Fruit fly (Drosophila melanogaster) whole organism, pupa: ENCODE measurements around the gene Ac76E.
A peak's percentile ranks its signal among the peaks of the same experiment; 100 is the strongest.

Source experiments
- CG10348 ChIP-seq: fragments of 200-800 bp; sonication (Bioruptor generic); IDR thresholded peaks from 2 replicates; pipeline ENCODE4 v1.3.6; 2022; ENCODE audit warnings: missing biosample characterization, missing genetic modification characterization
- CG12605 ChIP-seq: fragments of 200-800 bp; sonication (Bioruptor generic); IDR thresholded peaks from 2 replicates; pipeline ENCODE4 v1.3.6; 2022; ENCODE audit warnings: missing biosample characterization, missing genetic modification characterization
- CG13204 ChIP-seq: fragments of 200-800 bp; sonication (Bioruptor generic); optimal IDR thresholded peaks from 2 replicates; lab custom pipeline; 2018; ENCODE audit warnings: missing biosample characterization, mild to moderate bottlenecking, missing genetic modification characterization, moderate library complexity
- CG14655 ChIP-seq: fragments of 200-800 bp; sonication (Bioruptor generic); optimal IDR thresholded peaks from 3 replicates; lab custom pipeline; 2017; ENCODE audit warnings: mild to moderate bottlenecking, missing biosample characterization, missing genetic modification reagents, missing genetic modification characterization
- CG15710 ChIP-seq: fragments of 200-800 bp; sonication (Bioruptor generic); optimal IDR thresholded peaks from 2 replicates; lab custom pipeline; 2018; ENCODE audit warnings: missing biosample characterization, mild to moderate bottlenecking, missing genetic modification characterization, moderate library complexity
- CG17806 ChIP-seq: fragments of 200-800 bp; sonication (Bioruptor generic); optimal IDR thresholded peaks from 2 replicates; lab custom pipeline; 2018; ENCODE audit warnings: missing biosample characterization, mild to moderate bottlenecking, missing genetic modification characterization, moderate library complexity
- CG32121 ChIP-seq: fragments of 200-800 bp; sonication (Bioruptor generic); IDR thresholded peaks from 2 replicates; pipeline ENCODE4 v1.3.6; 2022; ENCODE audit warnings: missing biosample characterization, missing genetic modification characterization
- CG34367 ChIP-seq: fragments of 200-800 bp; sonication (Bioruptor generic); optimal IDR thresholded peaks from 2 replicates; lab custom pipeline; 2018; ENCODE audit warnings: missing biosample characterization, mild to moderate bottlenecking, missing genetic modification characterization
- CG4496 ChIP-seq: fragments of 200-800 bp; sonication (Bioruptor generic); IDR thresholded peaks from 3 replicates; pipeline ENCODE4 v1.3.6; 2022; ENCODE audit warnings: missing biosample characterization, missing genetic modification characterization
- CG8159 ChIP-seq: fragments of 200-800 bp; sonication (Bioruptor generic); optimal IDR thresholded peaks from 3 replicates; lab custom pipeline; 2018; ENCODE audit warnings: missing biosample characterization, mild to moderate bottlenecking, missing genetic modification characterization, moderate library complexity
- CG8301 ChIP-seq: fragments of 200-800 bp; sonication (Bioruptor generic); optimal IDR thresholded peaks from 2 replicates; lab custom pipeline; 2018; ENCODE audit warnings: missing biosample characterization, mild to moderate bottlenecking, missing genetic modification characterization
- CG9948 ChIP-seq: fragments of 200-800 bp; sonication (Bioruptor generic); optimal IDR thresholded peaks from 2 replicates; lab custom pipeline; 2018; ENCODE audit warnings: missing biosample characterization, mild to moderate bottlenecking, missing genetic modification characterization, moderate library complexity
- D1 ChIP-seq: fragments of 200-800 bp; sonication (Bioruptor generic); optimal IDR thresholded peaks from 2 replicates; lab custom pipeline; 2018; ENCODE audit warnings: missing biosample characterization, mild to moderate bottlenecking, missing genetic modification characterization, moderate library complexity
- EcR ChIP-seq: fragments of 200-800 bp; sonication (Bioruptor generic); optimal IDR thresholded peaks from 3 replicates; lab custom pipeline; 2019; ENCODE audit warnings: missing biosample characterization, missing genetic modification characterization, mild to moderate bottlenecking, moderate library complexity, missing genetic modification reagents
- Ets98B ChIP-seq: fragments of 200-800 bp; sonication (Bioruptor generic); IDR thresholded peaks from 2 replicates; pipeline ENCODE4 v1.3.6; 2022; ENCODE audit warnings: missing biosample characterization, missing genetic modification characterization
- Pif1A ChIP-seq: fragments of 200-800 bp; sonication (Bioruptor generic); optimal IDR thresholded peaks from 3 replicates; lab custom pipeline; 2016; ENCODE audit warnings: missing biosample characterization, missing genetic modification characterization
- Pif1B ChIP-seq: fragments of 200-800 bp; sonication (Bioruptor generic); optimal IDR thresholded peaks from 3 replicates; lab custom pipeline; 2016; ENCODE audit warnings: missing biosample characterization, missing genetic modification characterization
- Snoo ChIP-seq: fragments of 200-800 bp; sonication (Bioruptor generic); optimal IDR thresholded peaks from 3 replicates; lab custom pipeline; 2017; ENCODE audit warnings: missing biosample characterization, mild to moderate bottlenecking, missing genetic modification characterization, inconsistent platforms
- fd96Ca ChIP-seq: fragments of 200-800 bp; sonication (Bioruptor generic); IDR thresholded peaks from 3 replicates; pipeline ENCODE4 v1.3.6; 2022; ENCODE audit warnings: missing biosample characterization, missing genetic modification characterization
- gl ChIP-seq: fragments of 200-800 bp; sonication (Bioruptor generic); optimal IDR thresholded peaks from 2 replicates; lab custom pipeline; 2018; ENCODE audit warnings: missing biosample characterization, mild to moderate bottlenecking, missing genetic modification characterization
- rn ChIP-seq: fragments of 200-800 bp; sonication (Bioruptor generic); IDR thresholded peaks from 2 replicates; pipeline ENCODE4 v1.3.6; 2022; ENCODE audit warnings: missing biosample characterization, missing genetic modification characterization

Ac76E gene

DNA sequence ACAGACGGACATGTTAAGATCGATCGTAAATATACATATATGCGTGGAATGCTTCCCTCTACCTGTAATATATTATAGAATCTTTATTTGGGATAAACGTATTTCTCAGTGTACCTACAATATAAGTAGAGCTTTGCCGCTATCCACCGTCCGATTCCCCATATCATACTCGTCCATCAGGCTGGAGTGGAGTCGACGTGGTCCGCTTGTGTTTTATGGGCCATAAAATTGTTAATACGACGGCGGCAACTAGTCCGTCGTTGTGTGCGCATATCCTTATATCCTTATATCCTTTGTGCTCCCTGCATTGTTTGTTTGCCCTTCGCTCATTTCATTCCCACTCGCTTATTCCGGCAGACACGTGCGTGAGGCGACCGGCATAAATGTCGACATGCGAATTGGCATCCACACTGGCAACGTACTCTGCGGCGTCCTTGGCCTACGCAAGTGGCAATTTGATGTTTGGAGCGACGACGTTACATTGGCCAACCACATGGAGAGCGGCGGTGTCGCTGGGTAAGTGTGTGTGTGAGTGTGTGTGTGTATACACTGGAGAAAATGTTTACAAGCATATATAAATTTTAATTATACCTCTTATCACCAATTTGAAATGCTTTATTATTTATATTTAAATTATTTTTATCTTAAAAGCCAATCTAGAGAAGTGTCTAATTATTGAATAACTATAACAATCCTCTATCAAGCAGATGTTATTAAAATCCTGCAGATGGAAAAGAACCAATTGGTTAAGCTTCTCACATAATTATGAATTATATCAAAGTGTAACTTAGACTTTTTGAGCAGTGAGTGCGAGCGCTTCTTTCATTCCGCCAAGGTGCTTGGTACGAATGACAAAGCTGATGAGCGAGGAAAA is 29.9 kb downstream of the Ac76E start:
- TF ChIP-seq CG14655 (GFP tag; lab: Kevin White, UChicago) (peak; percentile 15), rn (no peak)
- TF ChIP-seq, all 21 proteins: peak for 1

dm6 chr3L:19978088-19978487 is 39.0 kb downstream of the Ac76E start:
- TF ChIP-seq gl (no peak), CG9948 (tag; lab: Kevin White, UChicago) (no peak), CG14655 (GFP tag; lab: Kevin White, UChicago) (no peak)
- TF ChIP-seq, all 21 proteins: peak for 0

DNA sequence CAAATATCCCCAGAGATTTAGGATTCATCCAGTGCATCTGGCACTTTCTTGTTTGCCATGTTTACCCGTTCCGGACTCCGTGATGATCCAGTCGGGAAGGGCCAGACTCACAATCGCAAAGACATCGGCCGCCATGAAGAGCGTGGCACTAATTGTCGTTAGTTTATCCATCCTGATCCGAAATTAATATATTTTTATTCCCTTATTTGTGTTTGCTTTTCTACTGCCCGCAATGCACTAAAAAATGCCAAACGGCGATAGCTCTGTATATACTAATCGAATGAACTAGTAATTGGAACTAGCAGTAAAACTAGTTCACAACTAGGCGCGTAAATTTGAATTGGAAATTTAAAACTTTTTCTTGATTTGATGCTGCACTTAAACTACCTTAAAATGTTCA is 40.5 kb downstream of the Ac76E start, which contains the start of gene CG14182:
TSS of gene CG14182 (minus strand) at position 221 of the 400 bp plus-strand sequence.
- TF ChIP-seq fd96Ca (GFP tag; lab: Robert Waterston, UW) (no peak), CG32121 (GFP tag; lab: Robert Waterston, UW) (no peak), CG8301 (no peak), CG4496 (GFP tag; lab: Robert Waterston, UW) (no peak), CG12605 (GFP tag; lab: Robert Waterston, UW) (no peak), CG13204 (GFP tag; lab: Kevin White, UChicago) (no peak)

DNA sequence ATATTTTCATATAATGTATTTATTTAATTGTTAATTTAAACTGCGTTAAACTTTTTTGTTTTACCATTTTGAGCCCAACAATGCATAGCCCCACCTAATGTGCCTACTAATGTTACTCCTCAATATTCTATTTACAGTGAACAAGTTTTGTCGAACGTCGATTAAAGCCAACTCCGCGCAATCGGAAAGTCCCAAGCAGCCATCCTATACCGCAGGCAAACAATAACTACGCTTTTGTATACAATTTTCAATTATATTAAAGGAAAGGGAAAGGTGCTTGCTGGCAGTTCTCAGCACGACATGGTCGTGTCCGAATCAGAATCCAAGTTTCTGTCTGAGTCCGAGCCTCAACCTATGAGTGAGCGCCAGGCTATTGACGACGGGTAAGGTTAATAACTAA is 42.3 kb downstream of the Ac76E start, which contains the start of gene CG17732:
TSS of gene CG17732 (plus strand) at position 301 of the 400 bp plus-strand sequence.
- no peak for TF ChIP-seq EcR (GFP tag; lab: Kevin White, UChicago)
- TF ChIP-seq CG13204 (GFP tag; lab: Kevin White, UChicago): no peak
- no peak for TF ChIP-seq CG9948 (tag; lab: Kevin White, UChicago)
- TF ChIP-seq gl: no peak
- no peak for TF ChIP-seq D1 (tag; lab: Kevin White, UChicago)
- no peak for TF ChIP-seq rn
- no peak for TF ChIP-seq CG8159 (tag; lab: Kevin White, UChicago)
- TF ChIP-seq Pif1B: no peak
- no peak for TF ChIP-seq CG17806
- TF ChIP-seq Snoo (tag; lab: Kevin White, UChicago): no peak
- TF ChIP-seq CG32121 (GFP tag; lab: Robert Waterston, UW): no peak
- TF ChIP-seq CG14655 (GFP tag; lab: Kevin White, UChicago): no peak
- TF ChIP-seq Ets98B: no peak
- TF ChIP-seq CG10348 (GFP tag; lab: Robert Waterston, UW): no peak
- no peak for TF ChIP-seq CG8301
- TF ChIP-seq fd96Ca (GFP tag; lab: Robert Waterston, UW): no peak
- no peak for TF ChIP-seq CG34367 (tag; lab: Kevin White, UChicago)
- no peak for TF ChIP-seq Pif1A (GFP tag; lab: Kevin White, UChicago)
- TF ChIP-seq CG12605 (GFP tag; lab: Robert Waterston, UW): no peak
- no peak for TF ChIP-seq CG4496 (GFP tag; lab: Robert Waterston, UW)

dm6 chr3L:19985768-19986167 is 46.7 kb downstream of the Ac76E start, which contains the start of the genes hale and schuy:
Gene hale, minus strand, starts transcription at chr3L:19985868.
Gene schuy, plus strand, starts transcription at chr3L:19986093.
- TF ChIP-seq CG8159 (tag; lab: Kevin White, UChicago) (no peak), CG9948 (tag; lab: Kevin White, UChicago) (no peak), CG15710 (tag; lab: Kevin White, UChicago) (no peak), CG14655 (GFP tag; lab: Kevin White, UChicago) (no peak), CG34367 (tag; lab: Kevin White, UChicago) (no peak), Pif1B (no peak), gl (no peak), Snoo (tag; lab: Kevin White, UChicago) (no peak), CG13204 (GFP tag; lab: Kevin White, UChicago) (no peak), Ets98B (no peak), D1 (tag; lab: Kevin White, UChicago) (no peak), CG12605 (GFP tag; lab: Robert Waterston, UW) (no peak), EcR (GFP tag; lab: Kevin White, UChicago) (no peak), CG4496 (GFP tag; lab: Robert Waterston, UW) (no peak), CG17806 (no peak), CG8301 (no peak), rn (no peak), CG32121 (GFP tag; lab: Robert Waterston, UW) (no peak)
- TF ChIP-seq, all 21 proteins: peak for 0

DNA sequence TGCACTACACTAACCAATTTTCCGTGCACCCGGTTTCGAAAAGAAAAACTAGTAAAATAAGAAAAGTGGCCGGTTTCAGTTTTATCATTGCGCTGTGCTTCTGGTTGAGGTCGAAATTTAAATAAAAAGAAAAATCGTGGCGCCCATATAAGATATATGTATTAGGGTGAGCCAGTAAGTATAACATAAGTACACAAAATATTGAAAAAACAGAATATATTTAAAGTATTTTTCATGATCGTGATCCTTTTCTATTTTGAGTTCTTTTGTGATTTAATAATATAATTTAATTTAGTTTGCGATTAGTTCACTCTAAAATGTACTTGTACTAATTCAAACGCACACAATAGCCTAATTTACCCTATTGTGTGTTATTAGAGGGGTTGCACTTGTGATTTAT is 49.8 kb downstream of the Ac76E start, which contains the start of gene Csas:
TSS of gene Csas (minus strand) at position 101 of the 400 bp plus-strand sequence.
- no peak for TF ChIP-seq CG4496 (GFP tag; lab: Robert Waterston, UW)
- TF ChIP-seq CG15710 (tag; lab: Kevin White, UChicago): no peak
- TF ChIP-seq CG8301: no peak
- no peak for TF ChIP-seq CG14655 (GFP tag; lab: Kevin White, UChicago)
- TF ChIP-seq Ets98B: no peak
